Fruit fly (Drosophila melanogaster): ENCODE results near the gene SdhD.

The SdhD gene

DNA sequence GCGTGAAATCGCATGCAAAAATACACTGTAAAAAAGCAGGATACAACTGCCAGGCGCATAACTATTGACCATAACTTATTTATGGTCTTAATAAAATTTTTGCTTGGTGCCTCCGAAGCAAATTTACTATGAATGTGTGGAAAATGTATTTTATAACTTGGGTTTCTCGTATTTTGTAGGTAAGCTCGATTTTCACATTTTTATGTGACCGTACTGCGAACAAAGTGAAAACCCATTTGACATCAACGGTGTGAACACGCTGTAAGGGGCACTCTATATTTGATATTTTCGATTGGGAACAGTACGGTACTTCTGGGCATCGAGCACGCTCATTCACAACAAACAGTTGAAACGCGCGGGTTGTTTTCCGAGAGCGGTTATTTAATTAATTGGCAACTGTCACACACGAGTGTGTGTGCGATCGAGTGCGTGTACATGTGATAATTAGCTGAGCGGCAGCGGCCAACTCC lies 21.1 kb upstream of the SdhD start, which contains the start of the genes Nup98-96 and mbc:
Gene Nup98-96 (minus strand): TSS at position 156 of the 470 bp plus-strand sequence.
Gene mbc (plus strand): TSS at position 300 of the 470 bp plus-strand sequence.
- TF ChIP-seq dsf (GFP tag; optimal IDR thresholded peaks at IDR 0.05; ENCODE audit: borderline replicate concordance) (no peak), N (GFP tag; optimal IDR thresholded peaks at IDR 0.05) (peak; percentile 73), Sp1 (GFP tag; optimal IDR thresholded peaks at IDR 0.05) (peak; percentile 78), CG9705 (GFP tag; optimal IDR thresholded peaks at IDR 0.05) (peak; percentile 84), Hnf4 (GFP tag; optimal IDR thresholded peaks at IDR 0.05) (peak; percentile 59), sage (GFP tag; optimal IDR thresholded peaks at IDR 0.05) (no peak), ey (GFP tag; optimal IDR thresholded peaks at IDR 0.05) (peak; percentile 87), pan (optimal IDR thresholded peaks at IDR 0.05) (no peak), sv (GFP tag; optimal IDR thresholded peaks at IDR 0.05) (peak; percentile 86), foxo (GFP tag; optimal IDR thresholded peaks at IDR 0.05) (peak in 1 of 2 experiments; percentile 90), tai (GFP tag; optimal IDR thresholded peaks at IDR 0.05) (no peak), lola (GFP tag; optimal IDR thresholded peaks at IDR 0.05) (peak; percentile 79), Mio (GFP tag; optimal IDR thresholded peaks at IDR 0.05) (peak; percentile 9), Myc (optimal IDR thresholded peaks at IDR 0.05) (peak; percentile 41), jim (GFP tag; optimal IDR thresholded peaks at IDR 0.05) (no peak), Jra (GFP tag; optimal IDR thresholded peaks at IDR 0.05) (peak; percentile 68), CG32264 (GFP tag; optimal IDR thresholded peaks at IDR 0.05) (peak; percentile 8), rgr (GFP tag; optimal IDR thresholded peaks at IDR 0.05) (peak; percentile 86), Abd-B (GFP tag; optimal IDR thresholded peaks at IDR 0.05) (peak; percentile 65), GATAd (GFP tag; optimal IDR thresholded peaks at IDR 0.05) (no peak), dl (GFP tag; optimal IDR thresholded peaks at IDR 0.05; ENCODE audit: insufficient read depth in 1 of 2, partially characterized antibody in 2 of 2) (no peak), Rel (GFP tag; optimal IDR thresholded peaks at IDR 0.05) (no peak), Rel (tag; optimal IDR thresholded peaks at IDR 0.05) (peak; percentile 86), Vsx2 (GFP tag; optimal IDR thresholded peaks at IDR 0.05; ENCODE audit: partially characterized antibody) (peak; percentile 99), CrebA (GFP tag; optimal IDR thresholded peaks at IDR 0.05; ENCODE audit: borderline replicate concordance) (no peak), HLH106 (tag; optimal IDR thresholded peaks at IDR 0.05) (peak; percentile 87), Hr78 (GFP tag; optimal IDR thresholded peaks at IDR 0.05) (peak; percentile 50), Dif (GFP tag; optimal IDR thresholded peaks at IDR 0.05; ENCODE audit: partially characterized antibody) (peak; percentile 76), OdsH (GFP tag; optimal IDR thresholded peaks at IDR 0.05) (peak; percentile 80), br (GFP tag; optimal IDR thresholded peaks at IDR 0.05) (peak; percentile 80), psq (GFP tag; optimal IDR thresholded peaks at IDR 0.05) (peak; percentile 73), Hr83 (GFP tag; optimal IDR thresholded peaks at IDR 0.05; ENCODE audit: poor library complexity, severe bottlenecking) (peak; percentile 84), usp (GFP tag; optimal IDR thresholded peaks at IDR 0.05) (no peak), woc (GFP tag; optimal IDR thresholded peaks at IDR 0.05) (peak; percentile 91), fru (GFP tag; optimal IDR thresholded peaks at IDR 0.05) (peak; percentile 85), brk (GFP tag; optimal IDR thresholded peaks at IDR 0.05) (no peak), dmrt93B (GFP tag; optimal IDR thresholded peaks at IDR 0.05) (peak; percentile 84), h (GFP tag; optimal IDR thresholded peaks at IDR 0.05) (peak; percentile 89), Dfd (GFP tag; optimal IDR thresholded peaks at IDR 0.05) (no peak)

DNA sequence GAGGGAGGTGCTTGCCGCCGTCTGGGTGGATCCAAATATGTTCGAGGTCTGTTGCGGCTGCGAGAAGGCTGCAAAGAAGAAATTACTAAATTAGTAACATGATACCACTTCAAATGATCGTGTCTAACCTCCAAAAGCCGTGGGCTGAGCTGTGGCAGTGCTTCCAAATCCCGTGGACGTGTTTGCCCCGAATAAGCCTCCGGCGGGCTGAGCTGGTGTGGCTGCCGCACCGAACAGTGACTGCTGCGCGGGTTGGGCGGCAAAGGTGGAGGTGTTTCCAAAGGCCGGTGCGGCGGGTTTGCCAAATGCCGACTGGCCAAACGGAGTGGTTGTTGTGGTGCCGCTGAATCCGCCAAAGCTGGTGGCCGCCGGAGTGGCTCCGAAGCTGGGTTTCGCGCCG lies 20.4 kb upstream of the SdhD start:
- TF ChIP-seq N (GFP tag; optimal IDR thresholded peaks at IDR 0.05) (no peak), psq (GFP tag; optimal IDR thresholded peaks at IDR 0.05) (no peak), Hr78 (GFP tag; optimal IDR thresholded peaks at IDR 0.05) (no peak), Sp1 (GFP tag; optimal IDR thresholded peaks at IDR 0.05) (no peak), sage (GFP tag; optimal IDR thresholded peaks at IDR 0.05) (no peak), Rel (GFP tag; optimal IDR thresholded peaks at IDR 0.05) (no peak), Rel (tag; optimal IDR thresholded peaks at IDR 0.05) (no peak), usp (GFP tag; optimal IDR thresholded peaks at IDR 0.05) (no peak), OdsH (GFP tag; optimal IDR thresholded peaks at IDR 0.05) (no peak), dsf (GFP tag; optimal IDR thresholded peaks at IDR 0.05; ENCODE audit: borderline replicate concordance) (no peak), Jra (GFP tag; optimal IDR thresholded peaks at IDR 0.05) (no peak), h (GFP tag; optimal IDR thresholded peaks at IDR 0.05) (no peak), HLH106 (tag; optimal IDR thresholded peaks at IDR 0.05) (no peak), pan (optimal IDR thresholded peaks at IDR 0.05) (no peak), Dif (GFP tag; optimal IDR thresholded peaks at IDR 0.05; ENCODE audit: partially characterized antibody) (no peak), brk (GFP tag; optimal IDR thresholded peaks at IDR 0.05) (no peak), GATAd (GFP tag; optimal IDR thresholded peaks at IDR 0.05) (no peak), CG9705 (GFP tag; optimal IDR thresholded peaks at IDR 0.05) (no peak), lola (GFP tag; optimal IDR thresholded peaks at IDR 0.05) (no peak), ey (GFP tag; optimal IDR thresholded peaks at IDR 0.05) (no peak), Dfd (GFP tag; optimal IDR thresholded peaks at IDR 0.05) (no peak)

All from whole organism, wandering third instar larva.